Fruit fly (Drosophila melanogaster) whole organism, embryonic: ENCODE data around the gene CG3301.
A peak's percentile ranks its signal among the peaks of the same experiment; 100 is the strongest.

Experiments used
- Atf6 ChIP-seq: fragments of 200-800 bp; sonication (Bioruptor generic); IDR thresholded peaks from 2 replicates; pipeline ENCODE4 v1.3.6; 2022; ENCODE audit warnings: missing biosample characterization, missing genetic modification characterization
- B-H2 ChIP-seq: fragments of 200-800 bp; sonication (Bioruptor generic); optimal IDR thresholded peaks from 2 replicates; lab custom pipeline; 2018; ENCODE audit warnings: missing biosample characterization, mild to moderate bottlenecking, missing genetic modification characterization
- CG11247 ChIP-seq: fragments of 200-800 bp; sonication (Bioruptor generic); IDR thresholded peaks from 2 replicates; pipeline ENCODE4 v1.3.6; 2022; ENCODE audit warnings: missing biosample characterization, missing genetic modification characterization
- CG11398 ChIP-seq: fragments of 200-800 bp; sonication (Bioruptor generic); optimal IDR thresholded peaks from 2 replicates; lab custom pipeline; 2016; ENCODE audit warnings: missing biosample characterization, missing genetic modification characterization
- CG15696 ChIP-seq: fragments of 200-800 bp; sonication (Bioruptor generic); optimal IDR thresholded peaks from 2 replicates; lab custom pipeline; 2019; ENCODE audit warnings: missing biosample characterization, mild to moderate bottlenecking, missing genetic modification characterization, moderate library complexity
- CG17612 ChIP-seq: fragments of 200-800 bp; sonication (Bioruptor generic); IDR thresholded peaks from 2 replicates; pipeline ENCODE4 v1.3.6; 2022; ENCODE audit warnings: missing biosample characterization, missing genetic modification characterization
- CG1832 ChIP-seq: fragments of 200-800 bp; sonication (Bioruptor generic); optimal IDR thresholded peaks from 2 replicates; lab custom pipeline; 2017; ENCODE audit warnings: missing biosample characterization, mild to moderate bottlenecking, missing genetic modification characterization, inconsistent platforms
- CG2116 ChIP-seq: fragments of 200-800 bp; sonication (Bioruptor generic); optimal IDR thresholded peaks from 3 replicates; lab custom pipeline; 2018; ENCODE audit warnings: missing biosample characterization, mild to moderate bottlenecking, missing genetic modification characterization
- CG2678 ChIP-seq: fragments of 200-800 bp; sonication (Bioruptor generic); optimal IDR thresholded peaks from 3 replicates; lab custom pipeline; 2019; ENCODE audit warnings: missing biosample characterization, mild to moderate bottlenecking, missing genetic modification characterization, moderate library complexity
- CG34376 ChIP-seq: fragments of 200-800 bp; sonication (Bioruptor generic); optimal IDR thresholded peaks from 2 replicates; lab custom pipeline; 2018; ENCODE audit warnings: missing biosample characterization, mild to moderate bottlenecking, missing genetic modification characterization
- CG4404 ChIP-seq: fragments of 200-800 bp; sonication (Bioruptor generic); IDR thresholded peaks from 2 replicates; pipeline ENCODE4 v1.3.6; 2022; ENCODE audit warnings: missing biosample characterization, missing genetic modification characterization
- CG5180 ChIP-seq: fragments of 200-800 bp; sonication (Bioruptor generic); optimal IDR thresholded peaks from 3 replicates; lab custom pipeline; 2017; ENCODE audit warnings: missing biosample characterization, missing genetic modification characterization, mild to moderate bottlenecking, moderate library complexity, missing genetic modification reagents
- CG5953 ChIP-seq: fragments of 200-800 bp; sonication (Bioruptor generic); IDR thresholded peaks from 2 replicates; pipeline ENCODE4 v1.3.6; 2022; ENCODE audit warnings: missing biosample characterization, missing genetic modification characterization
- CG6254 ChIP-seq: fragments of 200-800 bp; sonication (Bioruptor generic); optimal IDR thresholded peaks from 3 replicates; lab custom pipeline; 2017; ENCODE audit warnings: mild to moderate bottlenecking, missing biosample characterization, missing genetic modification reagents, missing genetic modification characterization
- CG7271 ChIP-seq: fragments of 200-800 bp; sonication (Bioruptor generic); optimal IDR thresholded peaks from 2 replicates; lab custom pipeline; 2018; ENCODE audit warnings: missing biosample characterization, mild to moderate bottlenecking, missing genetic modification characterization, moderate library complexity
- CG7786 ChIP-seq: fragments of 200-800 bp; sonication (Bioruptor generic); optimal IDR thresholded peaks from 2 replicates; lab custom pipeline; 2016; ENCODE audit warnings: missing biosample characterization, missing genetic modification characterization
- CG7839 ChIP-seq: fragments of 200-800 bp; sonication (Bioruptor generic); optimal IDR thresholded peaks from 3 replicates; lab custom pipeline; 2018; ENCODE audit warnings: missing biosample characterization, mild to moderate bottlenecking, missing genetic modification characterization, moderate library complexity
- D19B ChIP-seq: fragments of 200-800 bp; sonication (Bioruptor generic); optimal IDR thresholded peaks from 2 replicates; lab custom pipeline; 2017; ENCODE audit warnings: missing biosample characterization, mild to moderate bottlenecking, missing genetic modification characterization
- Hr51 ChIP-seq, 2 experiments: fragments of 200-800 bp; sonication (Bioruptor generic); optimal IDR thresholded peaks; 2 replicates in 1 of 2; 3 replicates in 1 of 2; lab custom pipeline; 2016 to 2018; ENCODE audit warnings: missing biosample characterization in 2 of 2, missing genetic modification characterization in 2 of 2, mild to moderate bottlenecking in 1 of 2, moderate library complexity in 1 of 2
- Lpt ChIP-seq: fragments of >200 bp; optimal IDR thresholded peaks from 2 replicates; lab custom pipeline; 2018; ENCODE audit warnings: missing biosample characterization, missing genetic modification characterization
- Neu2 ChIP-seq: fragments of 200-800 bp; sonication (Bioruptor generic); optimal IDR thresholded peaks from 3 replicates; lab custom pipeline; 2016; ENCODE audit warnings: missing biosample characterization, missing genetic modification characterization, borderline replicate concordance
- Optix ChIP-seq: fragments of 200-800 bp; sonication (Bioruptor generic); IDR thresholded peaks from 3 replicates; pipeline ENCODE4 v1.3.6; 2022; ENCODE audit warnings: missing biosample characterization, missing genetic modification characterization
- Pdp1 ChIP-seq, 2 experiments: fragments of 200-800 bp; sonication (Bioruptor generic); optimal IDR thresholded peaks; 3 replicates each; lab custom pipeline; 2016; ENCODE audit warnings: missing biosample characterization in 2 of 2, missing genetic modification characterization in 2 of 2, mild to moderate bottlenecking in 1 of 2, moderate library complexity in 1 of 2
- Tbp ChIP-seq: fragments of >200 bp; optimal IDR thresholded peaks from 2 replicates; lab custom pipeline; 2018; ENCODE audit warnings: missing biosample characterization, missing genetic modification characterization
- Usf ChIP-seq: fragments of 200-800 bp; sonication (Bioruptor generic); optimal IDR thresholded peaks from 2 replicates; lab custom pipeline; 2017; ENCODE audit warnings: missing genotype, missing biosample characterization, missing genetic modification characterization
- ab ChIP-seq: fragments of 200-800 bp; sonication (Bioruptor generic); optimal IDR thresholded peaks from 2 replicates; lab custom pipeline; 2016; ENCODE audit warnings: missing biosample characterization, missing genetic modification characterization
- ac ChIP-seq: fragments of 200-800 bp; sonication (Bioruptor generic); optimal IDR thresholded peaks from 3 replicates; lab custom pipeline; 2017; ENCODE audit warnings: missing biosample characterization, mild to moderate bottlenecking, missing genetic modification characterization
- bab2 ChIP-seq: fragments of 200-800 bp; sonication (Bioruptor generic); optimal IDR thresholded peaks from 2 replicates; lab custom pipeline; 2016; ENCODE audit warnings: missing biosample characterization, missing genetic modification characterization
- cas ChIP-seq: fragments of 200-800 bp; sonication (Bioruptor generic); IDR thresholded peaks from 2 replicates; pipeline ENCODE4 v1.3.6; 2022; ENCODE audit warnings: missing biosample characterization, missing genetic modification characterization
- chn ChIP-seq: fragments of 200-800 bp; sonication (Bioruptor generic); optimal IDR thresholded peaks from 2 replicates; lab custom pipeline; 2016; ENCODE audit warnings: missing biosample characterization, missing genetic modification characterization
- dan ChIP-seq: fragments of 200-800 bp; sonication (Bioruptor generic); IDR thresholded peaks from 2 replicates; pipeline ENCODE4 v1.3.6; 2022; ENCODE audit warnings: missing biosample characterization, missing genetic modification characterization
- gcm2 ChIP-seq: fragments of 200-800 bp; sonication (Bioruptor generic); optimal IDR thresholded peaks from 2 replicates; lab custom pipeline; 2016; ENCODE audit warnings: missing biosample characterization, missing genetic modification characterization
- gem ChIP-seq: fragments of 200-800 bp; sonication (Bioruptor generic); optimal IDR thresholded peaks from 2 replicates; lab custom pipeline; 2019; ENCODE audit warnings: missing biosample characterization, mild to moderate bottlenecking, missing genetic modification characterization, moderate library complexity
- gfzf ChIP-seq: fragments of 200-800 bp; sonication (Bioruptor generic); optimal IDR thresholded peaks from 2 replicates; lab custom pipeline; 2016; ENCODE audit warnings: missing biosample characterization, mild to moderate bottlenecking, missing genetic modification characterization, moderate library complexity
- insv ChIP-seq, 2 experiments: fragments of 200-800 bp; sonication (Bioruptor generic); optimal IDR thresholded peaks; 3 replicates each; lab custom pipeline; 2016 to 2018; ENCODE audit warnings: missing biosample characterization in 2 of 2, missing genetic modification characterization in 2 of 2
- kay ChIP-seq: fragments of 200-800 bp; sonication (Bioruptor generic); optimal IDR thresholded peaks from 2 replicates; lab custom pipeline; 2016; ENCODE audit warnings: missing biosample characterization, missing genetic modification characterization
- lmd ChIP-seq: fragments of 200-800 bp; sonication (Bioruptor generic); IDR thresholded peaks from 2 replicates; pipeline ENCODE4 v1.3.6; 2022; ENCODE audit warnings: missing biosample characterization, missing genetic modification characterization
- nerfin-2 ChIP-seq: fragments of 200-800 bp; sonication (Bioruptor generic); IDR thresholded peaks from 2 replicates; pipeline ENCODE4 v1.3.6; 2022; ENCODE audit warnings: missing biosample characterization, missing genetic modification characterization; ENCODE audit not compliant: partially characterized antibody
- pros ChIP-seq: fragments of 200-800 bp; sonication (Bioruptor generic); optimal IDR thresholded peaks from 3 replicates; lab custom pipeline; 2019; ENCODE audit warnings: missing biosample characterization, mild to moderate bottlenecking, missing genetic modification characterization, moderate library complexity
- sc ChIP-seq, 3 experiments: fragments of >200 bp in 2 of 3; fragments of 200-800 bp in 1 of 3; sonication (Bioruptor generic) in 1 of 3; optimal IDR thresholded peaks; 2 replicates in 2 of 3; 3 replicates in 1 of 3; lab custom pipeline; 2017; ENCODE audit warnings: mild to moderate bottlenecking in 1 of 3, missing biosample characterization in 1 of 3, missing genetic modification characterization in 1 of 3, missing genetic modification reagents in 1 of 3
- scrt ChIP-seq: fragments of 200-800 bp; sonication (Bioruptor generic); optimal IDR thresholded peaks from 2 replicates; lab custom pipeline; 2018; ENCODE audit warnings: missing biosample characterization, mild to moderate bottlenecking, missing genetic modification characterization, moderate library complexity
- sd ChIP-seq: fragments of 200-800 bp; sonication (Bioruptor generic); optimal IDR thresholded peaks from 3 replicates; lab custom pipeline; 2018; ENCODE audit warnings: missing biosample characterization, mild to moderate bottlenecking, missing genetic modification characterization, moderate library complexity
- sens-2 ChIP-seq: fragments of 200-800 bp; sonication (Bioruptor generic); IDR thresholded peaks from 2 replicates; pipeline ENCODE4 v1.3.6; 2022; ENCODE audit warnings: missing biosample characterization, missing genetic modification characterization
- sug ChIP-seq: fragments of 200-800 bp; optimal IDR thresholded peaks from 2 replicates; lab custom pipeline; 2019; ENCODE audit warnings: missing biosample characterization, mild to moderate bottlenecking, missing genetic modification characterization, moderate library complexity
- vfl ChIP-seq: fragments of 200-800 bp; sonication (Bioruptor generic); optimal IDR thresholded peaks from 2 replicates; lab custom pipeline; 2016; ENCODE audit warnings: missing biosample characterization, missing genetic modification characterization
- wor ChIP-seq: fragments of 200-800 bp; sonication (Bioruptor generic); IDR thresholded peaks from 2 replicates; pipeline ENCODE4 v1.3.6; 2022; ENCODE audit warnings: missing biosample characterization, missing genetic modification characterization

Gene CG3301

DNA sequence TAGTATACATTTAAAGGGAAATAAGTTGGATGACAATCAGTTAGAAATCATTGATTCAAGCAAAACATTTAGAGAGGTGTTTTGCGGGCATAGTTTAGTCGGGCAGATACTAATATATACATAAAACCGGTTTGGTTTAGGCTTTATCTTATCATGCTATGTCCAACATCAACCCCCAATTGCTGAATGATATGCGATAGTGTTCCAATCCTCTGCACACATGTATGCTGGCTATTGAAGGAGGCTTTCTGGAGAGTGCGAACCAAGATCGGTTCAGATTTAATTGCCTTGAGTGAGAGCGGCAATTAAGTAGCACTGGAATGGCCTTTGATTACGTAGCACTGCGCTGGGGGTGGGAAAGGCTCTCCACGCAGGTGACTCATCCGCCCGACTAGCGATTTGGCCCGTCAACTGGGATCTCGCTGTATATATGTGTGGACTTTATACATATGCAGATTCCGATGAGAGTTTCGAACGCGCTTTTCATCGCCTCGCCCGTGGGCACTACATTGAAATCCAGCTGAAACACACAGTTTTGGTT lies 8.0 kb downstream of the CG3301 start (continued):
- TF ChIP-seq CG6254 (no peak), scrt (GFP tag; lab: Kevin White, UChicago) (no peak), bab2 (GFP tag; lab: Kevin White, UChicago) (no peak), insv (GFP tag; optimal IDR thresholded peaks at IDR 0.05; lab: Kevin White, UChicago) (no peak), D19B (GFP tag; lab: Kevin White, UChicago) (no peak), sc (optimal IDR thresholded peaks at IDR 0.05; lab: Kevin White, UChicago) (no peak), sc (GFP tag; optimal IDR thresholded peaks at IDR 0.05; lab: Kevin White, UChicago) (no peak), CG11247 (no peak), CG7271 (tag; lab: Kevin White, UChicago) (no peak), CG7839 (tag; lab: Kevin White, UChicago) (no peak), kay (peak; percentile 21), Optix (0 out of 3 replicates have a peak, but pooled peaks have one; percentile 29), Pdp1 (GFP tag; optimal IDR thresholded peaks at IDR 0.05; lab: Kevin White, UChicago) (peak in 1 of 2 experiments; percentile 41), CG17612 (GFP tag; lab: Robert Waterston, UW) (no peak), sens-2 (no peak), sd (tag; lab: Kevin White, UChicago) (no peak), CG5953 (GFP tag; lab: Robert Waterston, UW) (no peak), nerfin-2 (GFP tag; lab: Robert Waterston, UW) (no peak), Lpt (GFP tag; lab: Kevin White, UChicago) (no peak), pros (GFP tag; lab: Kevin White, UChicago) (peak; percentile 29), Atf6 (0 out of 2 replicates have a peak, but pooled peaks have one; percentile 19), CG7786 (no peak), lmd (GFP tag; lab: Robert Waterston, UW) (no peak), Tbp (GFP tag; lab: Kevin White, UChicago) (no peak), Usf (GFP tag; lab: Kevin White, UChicago) (no peak), dan (GFP tag; lab: Robert Waterston, UW) (no peak), Hr51 (GFP tag; optimal IDR thresholded peaks at IDR 0.05; lab: Kevin White, UChicago) (no peak), gem (peak; percentile 22), CG11398 (no peak), gcm2 (GFP tag; lab: Kevin White, UChicago) (no peak), gfzf (GFP tag; lab: Kevin White, UChicago) (no peak), CG15696 (no peak), sug (tag; lab: Kevin White, UChicago) (peak; percentile 82), chn (GFP tag; lab: Kevin White, UChicago) (no peak), ac (GFP tag; lab: Kevin White, UChicago) (no peak), CG2116 (GFP tag; lab: Kevin White, UChicago) (no peak), ab (GFP tag; lab: Kevin White, UChicago) (no peak), Neu2 (GFP tag; lab: Kevin White, UChicago) (no peak), CG4404 (GFP tag; lab: Robert Waterston, UW) (no peak), CG1832 (GFP tag; lab: Kevin White, UChicago) (no peak), CG2678 (tag; lab: Kevin White, UChicago) (no peak), CG5180 (peak; percentile 55), B-H2 (no peak), vfl (GFP tag; lab: Kevin White, UChicago) (no peak), CG34376 (peak; percentile 56), cas (GFP tag; lab: Robert Waterston, UW) (no peak), wor (GFP tag; lab: Robert Waterston, UW) (no peak)
